Fruit fly (Drosophila melanogaster): Measurements from ENCODE around the gene yellow-e3.

dm6 chr3R:13435836-13436235, 31.2 kb upstream of the yellow-e3 start:
- TF ChIP-seq cnc (optimal IDR thresholded peaks at IDR 0.05) = no peak
- no peak for TF ChIP-seq CG11617 (GFP tag; optimal IDR thresholded peaks at IDR 0.05)
- TF ChIP-seq kay (GFP tag; ENCODE audit: borderline replicate concordance) = no peak
- TF ChIP-seq toe (GFP tag; optimal IDR thresholded peaks at IDR 0.05) = no peak
- no peak for TF ChIP-seq Hr96 (GFP tag; optimal IDR thresholded peaks at IDR 0.05)
- TF ChIP-seq CG33017 (tag; optimal IDR thresholded peaks at IDR 0.05) = no peak
- TF ChIP-seq CG7045 (GFP tag; optimal IDR thresholded peaks at IDR 0.05) = no peak
- TF ChIP-seq CG5204 (GFP tag; optimal IDR thresholded peaks at IDR 0.05) = no peak
- no peak for TF ChIP-seq CG1620 (GFP tag; optimal IDR thresholded peaks at IDR 0.05)
- no peak for TF ChIP-seq cic (GFP tag; optimal IDR thresholded peaks at IDR 0.05)
